Worm (Caenorhabditis elegans) whole organism, midembryonic: ENCODE measurements around the gene fbxa-60.

Source experiments
- T22C8.4 ChIP-seq: fragments of 200-800 bp; sonication (Bioruptor generic); IDR thresholded peaks from 2 replicates; pipeline ENCODE4 v1.3.6; 2022; ENCODE audit warnings: missing genetic modification characterization, missing compliant biosample characterization
- flt-1 ChIP-seq: fragments of 200-800 bp; sonication (Bioruptor generic); IDR thresholded peaks from 2 replicates; pipeline ENCODE4 v1.3.6; 2022; ENCODE audit warnings: missing genetic modification characterization, missing compliant biosample characterization
- klf-2 ChIP-seq: fragments of 200-800 bp; sonication (Bioruptor generic); conservative IDR thresholded peaks from 2 replicates; pipeline ENCODE4 v1.3.6; 2022; ENCODE audit warnings: missing genetic modification reagents, missing genetic modification characterization, missing compliant biosample characterization
- med-1 ChIP-seq: sonication (generic microtip); optimal IDR thresholded peaks from 2 replicates; lab custom pipeline; 2017; ENCODE audit warnings: missing genetic modification characterization, mild to moderate bottlenecking, missing compliant biosample characterization, antibody characterized with exemption, missing genetic modification reagents; ENCODE audit not compliant: insufficient read depth
- ref-1 ChIP-seq: fragments of 200-800 bp; sonication (Bioruptor generic); conservative IDR thresholded peaks from 2 replicates; pipeline ENCODE4 v1.3.6; 2022; ENCODE audit warnings: missing genetic modification reagents, missing genetic modification characterization, missing compliant biosample characterization
- ztf-23 ChIP-seq: fragments of 200-800 bp; sonication (Bioruptor generic); IDR thresholded peaks from 2 replicates; pipeline ENCODE4 v1.3.6; 2022; ENCODE audit warnings: missing genetic modification reagents, missing genetic modification characterization, missing compliant biosample characterization

DNA sequence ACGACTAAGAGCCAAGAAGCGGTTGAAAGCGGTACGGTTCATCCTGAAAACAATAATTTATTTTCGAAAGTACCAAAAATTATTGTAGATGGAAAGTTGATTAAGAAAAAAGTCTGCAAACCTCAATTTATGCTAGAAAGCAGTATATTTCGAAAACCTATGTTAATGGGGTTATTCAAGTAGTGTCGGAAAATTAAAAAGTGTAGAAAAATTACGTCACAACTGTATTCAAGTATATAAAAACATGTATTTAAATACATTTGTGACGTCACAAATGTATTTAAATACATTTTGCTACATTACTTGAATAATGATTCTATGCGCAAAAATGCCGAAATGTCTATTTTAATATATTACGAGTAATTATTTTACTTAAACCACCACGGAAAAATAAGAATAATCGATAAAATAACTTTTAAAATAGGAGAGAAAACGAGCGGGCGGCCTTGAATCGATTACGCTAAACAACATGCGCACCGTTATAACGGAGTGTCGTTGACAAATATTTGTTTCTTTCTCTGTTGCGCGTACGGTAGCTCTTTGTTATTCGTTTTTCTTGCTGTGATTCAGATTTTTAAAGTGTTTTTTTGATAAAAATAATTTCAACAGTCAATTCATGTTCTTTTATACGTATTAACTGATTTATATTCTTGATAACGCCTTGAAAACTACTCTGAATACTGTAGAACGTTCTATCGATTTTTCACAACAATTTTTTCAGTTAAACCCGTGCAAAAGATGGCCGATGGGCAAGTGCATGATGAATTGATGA is 35.4 kb downstream of the fbxa-60 start, which contains the start of the genes F23H11.5 and bra-2:
- no peak for TF ChIP-seq klf-2 (GFP tag; lab: Robert Waterston, UW)
- no peak for TF ChIP-seq T22C8.4 (GFP tag; lab: Robert Waterston, UW)
- no peak for TF ChIP-seq med-1 (GFP tag; lab: Kevin White, UChicago)
- no peak for TF ChIP-seq flt-1 (GFP tag; lab: Robert Waterston, UW)
- no peak for TF ChIP-seq ref-1 (GFP tag; lab: Robert Waterston, UW)
- TF ChIP-seq ztf-23 (GFP tag; lab: Robert Waterston, UW): no peak
